Fruit fly (Drosophila melanogaster) whole organism, embryonic: Measurements from ENCODE around the gene CG9018.
A peak's percentile ranks its signal among the peaks of the same experiment; 100 is the strongest.

Experiments used
- Abd-B ChIP-seq: fragments of 200-800 bp; sonication (Bioruptor generic); optimal IDR thresholded peaks from 2 replicates; lab custom pipeline; 2018; ENCODE audit warnings: missing biosample characterization, mild to moderate bottlenecking, missing genetic modification characterization, moderate library complexity
- Adf1 ChIP-seq: fragments of 200-800 bp; sonication (Bioruptor generic); IDR thresholded peaks from 2 replicates; pipeline ENCODE4 v1.3.6; 2022; ENCODE audit warnings: missing biosample characterization, missing genetic modification characterization
- CG11093 ChIP-seq: fragments of 200-800 bp; sonication (Bioruptor generic); IDR thresholded peaks from 3 replicates; pipeline ENCODE4 v1.3.6; 2022; ENCODE audit warnings: missing biosample characterization, missing genetic modification characterization
- CG16815 ChIP-seq: fragments of 200-800 bp; sonication (Bioruptor generic); optimal IDR thresholded peaks from 3 replicates; lab custom pipeline; 2017; ENCODE audit warnings: missing biosample characterization, mild to moderate bottlenecking, missing genetic modification characterization
- CG17186 ChIP-seq: fragments of 200-800 bp; sonication (Bioruptor generic); optimal IDR thresholded peaks from 3 replicates; lab custom pipeline; 2017; ENCODE audit warnings: missing biosample characterization, missing genetic modification reagents, missing genetic modification characterization
- CG18599 ChIP-seq: fragments of 200-800 bp; sonication (Bioruptor generic); optimal IDR thresholded peaks from 3 replicates; lab custom pipeline; 2017; ENCODE audit warnings: missing biosample characterization, missing genetic modification characterization, mild to moderate bottlenecking, moderate library complexity, missing genetic modification reagents
- CG2875 ChIP-seq: fragments of 200-800 bp; sonication (Bioruptor generic); optimal IDR thresholded peaks from 2 replicates; lab custom pipeline; 2017; ENCODE audit warnings: missing biosample characterization, mild to moderate bottlenecking, missing genetic modification characterization, missing genetic modification reagents
- CG2889 ChIP-seq: fragments of 200-800 bp; sonication (Bioruptor generic); IDR thresholded peaks from 3 replicates; pipeline ENCODE4 v1.3.6; 2022; ENCODE audit warnings: missing biosample characterization, missing genetic modification characterization
- CG31365 ChIP-seq: fragments of 200-800 bp; sonication (Bioruptor generic); optimal IDR thresholded peaks from 2 replicates; lab custom pipeline; 2018; ENCODE audit warnings: missing biosample characterization, mild to moderate bottlenecking, missing genetic modification characterization
- CG4404 ChIP-seq: fragments of 200-800 bp; sonication (Bioruptor generic); IDR thresholded peaks from 2 replicates; pipeline ENCODE4 v1.3.6; 2022; ENCODE audit warnings: missing biosample characterization, missing genetic modification characterization
- CG6254 ChIP-seq: fragments of 200-800 bp; sonication (Bioruptor generic); optimal IDR thresholded peaks from 3 replicates; lab custom pipeline; 2017; ENCODE audit warnings: mild to moderate bottlenecking, missing biosample characterization, missing genetic modification reagents, missing genetic modification characterization
- CG7357 ChIP-seq: fragments of 200-800 bp; sonication (Bioruptor generic); IDR thresholded peaks from 3 replicates; pipeline ENCODE4 v1.3.6; 2022; ENCODE audit warnings: missing biosample characterization, missing genetic modification characterization
- CG7745 ChIP-seq: fragments of 200-800 bp; sonication (Bioruptor generic); optimal IDR thresholded peaks from 2 replicates; lab custom pipeline; 2018; ENCODE audit warnings: missing biosample characterization, mild to moderate bottlenecking, missing genetic modification characterization, moderate library complexity
- CTCF ChIP-seq: fragments of 200-800 bp; sonication (Bioruptor generic); optimal IDR thresholded peaks from 2 replicates; lab custom pipeline; 2017; ENCODE audit warnings: missing biosample characterization, mild to moderate bottlenecking, missing genetic modification characterization, moderate library complexity
- CrebB ChIP-seq: fragments of 200-800 bp; sonication (Bioruptor generic); optimal IDR thresholded peaks from 3 replicates; lab custom pipeline; 2018; ENCODE audit warnings: missing biosample characterization, mild to moderate bottlenecking, missing genetic modification characterization
- Deaf1 ChIP-seq: fragments of 200-800 bp; optimal IDR thresholded peaks from 3 replicates; lab custom pipeline; 2019; ENCODE audit warnings: missing biosample characterization, mild to moderate bottlenecking, missing genetic modification characterization, moderate library complexity
- Dfd ChIP-seq, 2 experiments: fragments of >200 bp; optimal IDR thresholded peaks; 2 replicates each; lab custom pipeline; 2017; ENCODE audit warnings: missing biosample characterization in 2 of 2, missing genetic modification characterization in 2 of 2
- Fer1 ChIP-seq: fragments of 200-800 bp; sonication (Bioruptor generic); optimal IDR thresholded peaks from 2 replicates; lab custom pipeline; 2017; ENCODE audit warnings: missing biosample characterization, mild to moderate bottlenecking, missing genetic modification characterization
- Hr3 ChIP-seq: fragments of 200-800 bp; sonication (Bioruptor generic); optimal IDR thresholded peaks from 3 replicates; lab custom pipeline; 2016; ENCODE audit warnings: missing biosample characterization, missing genetic modification characterization
- Med ChIP-seq: fragments of 200-800 bp; sonication (Bioruptor generic); peaks from one replicate; lab custom pipeline; 2016; ENCODE audit warnings: missing biosample characterization, missing genetic modification characterization, mild to moderate bottlenecking, inconsistent platforms, moderate library complexity
- NFAT ChIP-seq: fragments of 200-800 bp; sonication (Bioruptor generic); IDR thresholded peaks from 2 replicates; pipeline ENCODE4 v1.3.6; 2022; ENCODE audit warnings: missing biosample characterization, missing genetic modification characterization
- Stat92E ChIP-seq, 3 experiments: fragments of >200 bp in 2 of 3; fragments of 200-800 bp in 1 of 3; sonication (Bioruptor generic) in 1 of 3; optimal IDR thresholded peaks; 2 replicates each; lab custom pipeline; 2017 to 2019; ENCODE audit warnings: missing biosample characterization in 3 of 3, missing genetic modification characterization in 3 of 3, mild to moderate bottlenecking in 1 of 3, moderate library complexity in 1 of 3
- Trl ChIP-seq, 3 experiments: fragments of >200 bp in 2 of 3; fragments of 200-800 bp in 1 of 3; sonication (Bioruptor generic) in 1 of 3; optimal IDR thresholded peaks; 2 replicates in 1 of 3; 3 replicates in 2 of 3; lab custom pipeline; 2016 to 2017; ENCODE audit warnings: missing biosample characterization in 1 of 3, missing genetic modification characterization in 1 of 3
- ab ChIP-seq: fragments of 200-800 bp; sonication (Bioruptor generic); optimal IDR thresholded peaks from 2 replicates; lab custom pipeline; 2016; ENCODE audit warnings: missing biosample characterization, missing genetic modification characterization
- ac ChIP-seq: fragments of 200-800 bp; sonication (Bioruptor generic); optimal IDR thresholded peaks from 3 replicates; lab custom pipeline; 2017; ENCODE audit warnings: missing biosample characterization, mild to moderate bottlenecking, missing genetic modification characterization
- al ChIP-seq: fragments of 200-800 bp; sonication (Bioruptor generic); IDR thresholded peaks from 2 replicates; pipeline ENCODE4 v1.3.6; 2022; ENCODE audit warnings: missing biosample characterization, missing genetic modification characterization
- ci ChIP-seq: fragments of 200-800 bp; sonication (Bioruptor generic); IDR thresholded peaks from 3 replicates; pipeline ENCODE4 v1.3.6; 2022; ENCODE audit warnings: missing biosample characterization, missing genetic modification characterization
- eve ChIP-seq, 2 experiments: fragments of >200 bp; optimal IDR thresholded peaks; 2 replicates each; lab custom pipeline; 2017; ENCODE audit warnings: missing biosample characterization in 2 of 2, missing genetic modification characterization in 2 of 2
- ftz-f1 ChIP-seq: fragments of 200-800 bp; sonication (Bioruptor generic); optimal IDR thresholded peaks from 2 replicates; lab custom pipeline; 2016; ENCODE audit warnings: missing biosample characterization, missing genetic modification characterization
- gro ChIP-seq: fragments of 200-800 bp; sonication (Bioruptor generic); optimal IDR thresholded peaks from 2 replicates; lab custom pipeline; 2016; ENCODE audit warnings: missing biosample characterization, missing genetic modification characterization
- klu ChIP-seq: fragments of 200-800 bp; sonication (Bioruptor generic); IDR thresholded peaks from 2 replicates; pipeline ENCODE4 v1.3.6; 2022; ENCODE audit warnings: missing biosample characterization, missing genetic modification characterization
- pita ChIP-seq: fragments of 200-800 bp; sonication (Bioruptor generic); optimal IDR thresholded peaks from 2 replicates; lab custom pipeline; 2017; ENCODE audit warnings: missing biosample characterization, mild to moderate bottlenecking, missing genetic modification characterization
- prd ChIP-seq, 3 experiments: fragments of >200 bp in 2 of 3; fragments of 200-800 bp in 1 of 3; sonication (Bioruptor generic) in 1 of 3; optimal IDR thresholded peaks in 2 of 3; IDR thresholded peaks in 1 of 3; 2 replicates in 2 of 3; 3 replicates in 1 of 3; pipeline versions ENCODE4 v1.3.6 to Lab custom; 2017 to 2022; ENCODE audit warnings: missing biosample characterization in 1 of 3, missing genetic modification characterization in 1 of 3
- seq ChIP-seq: fragments of 200-800 bp; sonication (Bioruptor generic); IDR thresholded peaks from 2 replicates; pipeline ENCODE4 v1.3.6; 2022; ENCODE audit warnings: missing biosample characterization, missing genetic modification characterization
- sisA ChIP-seq: fragments of 200-800 bp; sonication (Bioruptor generic); IDR thresholded peaks from 2 replicates; pipeline ENCODE4 v1.3.6; 2022; ENCODE audit warnings: missing biosample characterization, missing genetic modification characterization
- stwl ChIP-seq: fragments of 200-800 bp; sonication (Bioruptor generic); optimal IDR thresholded peaks from 3 replicates; lab custom pipeline; 2018; ENCODE audit warnings: missing biosample characterization, mild to moderate bottlenecking, missing genetic modification characterization, moderate library complexity
- usp ChIP-seq: fragments of >200 bp; optimal IDR thresholded peaks from 2 replicates; lab custom pipeline; 2017; ENCODE audit warnings: missing biosample characterization, missing genetic modification characterization
- vvl ChIP-seq: fragments of 200-800 bp; sonication (Bioruptor generic); IDR thresholded peaks from 2 replicates; pipeline ENCODE4 v1.3.6; 2022; ENCODE audit warnings: missing biosample characterization, missing genetic modification characterization
- zfh2 ChIP-seq: fragments of 200-800 bp; sonication (Bioruptor generic); optimal IDR thresholded peaks from 2 replicates; lab custom pipeline; 2016; ENCODE audit warnings: missing biosample characterization, missing genetic modification characterization

Gene CG9018

DNA sequence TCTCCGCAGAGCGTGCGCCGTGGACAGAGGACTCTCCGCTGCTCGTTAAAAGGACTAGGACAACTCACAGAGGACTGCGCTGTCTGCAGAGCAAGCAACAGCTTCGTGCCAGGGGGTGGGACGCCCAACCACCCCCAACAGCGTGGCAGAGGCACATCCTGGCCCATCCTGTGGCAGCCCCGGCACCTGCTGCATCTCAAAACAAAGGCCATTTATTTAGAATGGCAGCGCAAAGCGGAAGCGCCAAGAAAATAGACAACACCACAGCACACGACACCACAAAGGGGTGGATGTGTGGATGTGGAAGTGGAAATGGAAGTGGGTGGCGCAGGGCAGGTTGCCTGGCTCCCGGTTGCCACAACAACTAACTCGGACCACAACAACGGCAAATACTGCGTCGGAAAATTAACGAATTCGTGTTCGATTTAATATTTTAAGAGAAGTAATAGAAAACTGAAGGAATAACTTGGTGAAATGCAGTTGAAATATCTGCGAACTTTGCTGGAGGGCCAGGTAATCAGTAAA, 7.6 kb downstream of the CG9018 start, which contains the start of gene Oseg2 (continued):
- TF ChIP-seq Hr3 (GFP tag; lab: Kevin White, UChicago) = no peak
- TF ChIP-seq CG7745 (tag; lab: Kevin White, UChicago) = no peak
- TF ChIP-seq CrebB (tag; lab: Kevin White, UChicago) = no peak
- TF ChIP-seq Abd-B (GFP tag; lab: Kevin White, UChicago) = no peak
- TF ChIP-seq CG17186 (GFP tag; lab: Kevin White, UChicago) = no peak
- TF ChIP-seq CG18599 (GFP tag; lab: Kevin White, UChicago) = no peak
- TF ChIP-seq Stat92E (GFP tag; optimal IDR thresholded peaks at IDR 0.05; lab: Kevin White, UChicago) = no peak
- no peak for TF ChIP-seq usp
- TF ChIP-seq CG4404 = no peak
- no peak for TF ChIP-seq CG11093 (GFP tag; lab: Robert Waterston, UW)
- TF ChIP-seq Adf1 (GFP tag; lab: Robert Waterston, UW) = peak; percentile 68; the same call in 1 of the 2 replicates
- TF ChIP-seq al (GFP tag; lab: Robert Waterston, UW) = no peak
- TF ChIP-seq zfh2 (GFP tag; lab: Kevin White, UChicago) = no peak
- no peak for TF ChIP-seq prd (optimal IDR thresholded peaks at IDR 0.05; lab: Kevin White, UChicago)
- TF ChIP-seq prd (GFP tag; IDR thresholded peaks at IDR 0.05; lab: Robert Waterston, UW) = 0 out of 3 replicates have a peak, but pooled peaks have one; percentile 10
- no peak for TF ChIP-seq ac (GFP tag; lab: Kevin White, UChicago)
- no peak for TF ChIP-seq NFAT
- TF ChIP-seq klu (GFP tag; lab: Robert Waterston, UW) = 0 out of 2 replicates have a peak, but pooled peaks have one; percentile 29
- TF ChIP-seq CG7357 (GFP tag; lab: Robert Waterston, UW) = no peak
- TF ChIP-seq CG6254 (GFP tag; lab: Kevin White, UChicago) = no peak
- TF ChIP-seq Fer1 (GFP tag; lab: Kevin White, UChicago) = no peak
- TF ChIP-seq CG2889 (GFP tag; lab: Robert Waterston, UW) = no peak
- TF ChIP-seq ab (GFP tag; lab: Kevin White, UChicago) = no peak
- TF ChIP-seq, all 482 proteins: peak for 17

DNA sequence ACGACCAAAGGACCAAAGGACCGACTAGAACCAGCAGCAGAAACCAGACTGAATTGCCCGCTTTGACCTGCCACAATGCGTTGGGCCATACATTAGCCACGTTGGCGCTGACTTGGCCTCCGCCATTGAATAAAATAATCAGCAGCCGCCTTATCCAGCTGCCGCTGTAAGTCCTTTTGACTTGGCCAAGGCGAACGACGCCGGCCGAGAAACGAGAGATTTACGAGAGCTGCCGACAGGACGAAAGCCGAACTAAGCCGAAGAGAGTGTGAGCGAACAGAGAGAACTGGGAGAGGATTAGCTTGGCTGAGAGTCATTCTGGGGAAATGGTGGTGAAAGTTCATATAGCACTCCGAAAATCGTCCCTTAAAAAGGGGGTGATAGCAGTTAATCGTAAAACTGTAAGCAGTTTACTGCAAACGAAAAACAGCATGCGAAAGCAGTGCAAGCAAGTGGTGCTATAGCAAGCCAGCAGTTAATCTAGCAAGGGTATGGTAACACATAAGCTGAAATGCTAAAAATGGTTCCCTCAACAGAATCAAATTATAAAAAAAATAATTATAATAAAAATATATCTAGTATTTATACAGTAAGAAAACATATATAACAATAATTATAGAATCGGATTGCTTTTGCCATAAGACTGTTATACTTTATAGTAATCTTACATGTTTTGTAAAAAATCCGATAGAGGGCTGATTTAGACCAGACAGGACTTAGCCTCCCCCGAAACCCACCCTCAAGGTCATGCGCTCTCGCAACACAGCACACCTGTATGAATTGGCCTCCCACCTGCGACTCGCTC, 8.3 kb downstream of the CG9018 start:
- TF ChIP-seq Med (GFP tag; lab: Kevin White, UChicago) (peak; percentile 33), Deaf1 (peak; percentile 97), Trl (optimal IDR thresholded peaks at IDR 0.05; lab: Kevin White, UChicago) (peak; percentile 32 to 60), Trl (GFP tag; optimal IDR thresholded peaks at IDR 0.05; lab: Kevin White, UChicago) (no peak), vvl (GFP tag; lab: Robert Waterston, UW) (peak; percentile 7; the same call in 1 of the 2 replicates), CTCF (GFP tag; lab: Kevin White, UChicago) (peak; percentile 85), eve (GFP tag; optimal IDR thresholded peaks at IDR 0.05; lab: Kevin White, UChicago) (no peak), seq (0 out of 2 replicates have a peak, but pooled peaks have one; percentile 22), CG16815 (GFP tag; lab: Kevin White, UChicago) (no peak), CG31365 (tag; lab: Kevin White, UChicago) (peak; percentile 96), stwl (peak; percentile 5), gro (GFP tag; lab: Kevin White, UChicago) (no peak), sisA (GFP tag; lab: Robert Waterston, UW) (no peak), CG2875 (GFP tag; lab: Kevin White, UChicago) (no peak), ftz-f1 (GFP tag; lab: Kevin White, UChicago) (peak; percentile 30), Dfd (GFP tag; optimal IDR thresholded peaks at IDR 0.05; lab: Kevin White, UChicago) (peak in 1 of 2 experiments; percentile 94), pita (GFP tag; lab: Kevin White, UChicago) (peak; percentile 17), ci (0 out of 3 replicates have a peak, but pooled peaks have one; percentile 8)
